Fruit fly (Drosophila melanogaster): Measurements from ENCODE around the gene Mst77F.

dm6 chr3L:20798325-20798846 is 19.4 kb downstream of the Mst77F start, which contains the start of the genes CG3698 and tzn:
- TF ChIP-seq Clk (GFP tag; optimal IDR thresholded peaks at IDR 0.05), result peak; percentile 48
- TF ChIP-seq cnc (optimal IDR thresholded peaks at IDR 0.05), result no peak
- peak; percentile 91 for TF ChIP-seq Crg-1 (GFP tag; optimal IDR thresholded peaks at IDR 0.05)
